Fruit fly (Drosophila melanogaster) whole organism, pupa: Measurements from ENCODE around the gene CASK.

Source experiments
- CG10348 ChIP-seq: fragments of 200-800 bp; sonication (Bioruptor generic); IDR thresholded peaks from 2 replicates; pipeline ENCODE4 v1.3.6; 2022; ENCODE audit warnings: missing biosample characterization, missing genetic modification characterization
- CG12605 ChIP-seq: fragments of 200-800 bp; sonication (Bioruptor generic); IDR thresholded peaks from 2 replicates; pipeline ENCODE4 v1.3.6; 2022; ENCODE audit warnings: missing biosample characterization, missing genetic modification characterization
- CG13204 ChIP-seq: fragments of 200-800 bp; sonication (Bioruptor generic); optimal IDR thresholded peaks from 2 replicates; lab custom pipeline; 2018; ENCODE audit warnings: missing biosample characterization, mild to moderate bottlenecking, missing genetic modification characterization, moderate library complexity
- CG14655 ChIP-seq: fragments of 200-800 bp; sonication (Bioruptor generic); optimal IDR thresholded peaks from 3 replicates; lab custom pipeline; 2017; ENCODE audit warnings: mild to moderate bottlenecking, missing biosample characterization, missing genetic modification reagents, missing genetic modification characterization
- CG15710 ChIP-seq: fragments of 200-800 bp; sonication (Bioruptor generic); optimal IDR thresholded peaks from 2 replicates; lab custom pipeline; 2018; ENCODE audit warnings: missing biosample characterization, mild to moderate bottlenecking, missing genetic modification characterization, moderate library complexity
- CG17806 ChIP-seq: fragments of 200-800 bp; sonication (Bioruptor generic); optimal IDR thresholded peaks from 2 replicates; lab custom pipeline; 2018; ENCODE audit warnings: missing biosample characterization, mild to moderate bottlenecking, missing genetic modification characterization, moderate library complexity
- CG32121 ChIP-seq: fragments of 200-800 bp; sonication (Bioruptor generic); IDR thresholded peaks from 2 replicates; pipeline ENCODE4 v1.3.6; 2022; ENCODE audit warnings: missing biosample characterization, missing genetic modification characterization
- CG34367 ChIP-seq: fragments of 200-800 bp; sonication (Bioruptor generic); optimal IDR thresholded peaks from 2 replicates; lab custom pipeline; 2018; ENCODE audit warnings: missing biosample characterization, mild to moderate bottlenecking, missing genetic modification characterization
- CG4496 ChIP-seq: fragments of 200-800 bp; sonication (Bioruptor generic); IDR thresholded peaks from 3 replicates; pipeline ENCODE4 v1.3.6; 2022; ENCODE audit warnings: missing biosample characterization, missing genetic modification characterization
- CG8159 ChIP-seq: fragments of 200-800 bp; sonication (Bioruptor generic); optimal IDR thresholded peaks from 3 replicates; lab custom pipeline; 2018; ENCODE audit warnings: missing biosample characterization, mild to moderate bottlenecking, missing genetic modification characterization, moderate library complexity
- CG8301 ChIP-seq: fragments of 200-800 bp; sonication (Bioruptor generic); optimal IDR thresholded peaks from 2 replicates; lab custom pipeline; 2018; ENCODE audit warnings: missing biosample characterization, mild to moderate bottlenecking, missing genetic modification characterization
- CG9948 ChIP-seq: fragments of 200-800 bp; sonication (Bioruptor generic); optimal IDR thresholded peaks from 2 replicates; lab custom pipeline; 2018; ENCODE audit warnings: missing biosample characterization, mild to moderate bottlenecking, missing genetic modification characterization, moderate library complexity
- D1 ChIP-seq: fragments of 200-800 bp; sonication (Bioruptor generic); optimal IDR thresholded peaks from 2 replicates; lab custom pipeline; 2018; ENCODE audit warnings: missing biosample characterization, mild to moderate bottlenecking, missing genetic modification characterization, moderate library complexity
- EcR ChIP-seq: fragments of 200-800 bp; sonication (Bioruptor generic); optimal IDR thresholded peaks from 3 replicates; lab custom pipeline; 2019; ENCODE audit warnings: missing biosample characterization, missing genetic modification characterization, mild to moderate bottlenecking, moderate library complexity, missing genetic modification reagents
- Ets98B ChIP-seq: fragments of 200-800 bp; sonication (Bioruptor generic); IDR thresholded peaks from 2 replicates; pipeline ENCODE4 v1.3.6; 2022; ENCODE audit warnings: missing biosample characterization, missing genetic modification characterization
- Pif1A ChIP-seq: fragments of 200-800 bp; sonication (Bioruptor generic); optimal IDR thresholded peaks from 3 replicates; lab custom pipeline; 2016; ENCODE audit warnings: missing biosample characterization, missing genetic modification characterization
- Pif1B ChIP-seq: fragments of 200-800 bp; sonication (Bioruptor generic); optimal IDR thresholded peaks from 3 replicates; lab custom pipeline; 2016; ENCODE audit warnings: missing biosample characterization, missing genetic modification characterization
- Snoo ChIP-seq: fragments of 200-800 bp; sonication (Bioruptor generic); optimal IDR thresholded peaks from 3 replicates; lab custom pipeline; 2017; ENCODE audit warnings: missing biosample characterization, mild to moderate bottlenecking, missing genetic modification characterization, inconsistent platforms
- fd96Ca ChIP-seq: fragments of 200-800 bp; sonication (Bioruptor generic); IDR thresholded peaks from 3 replicates; pipeline ENCODE4 v1.3.6; 2022; ENCODE audit warnings: missing biosample characterization, missing genetic modification characterization
- gl ChIP-seq: fragments of 200-800 bp; sonication (Bioruptor generic); optimal IDR thresholded peaks from 2 replicates; lab custom pipeline; 2018; ENCODE audit warnings: missing biosample characterization, mild to moderate bottlenecking, missing genetic modification characterization
- rn ChIP-seq: fragments of 200-800 bp; sonication (Bioruptor generic); IDR thresholded peaks from 2 replicates; pipeline ENCODE4 v1.3.6; 2022; ENCODE audit warnings: missing biosample characterization, missing genetic modification characterization

The CASK gene

DNA sequence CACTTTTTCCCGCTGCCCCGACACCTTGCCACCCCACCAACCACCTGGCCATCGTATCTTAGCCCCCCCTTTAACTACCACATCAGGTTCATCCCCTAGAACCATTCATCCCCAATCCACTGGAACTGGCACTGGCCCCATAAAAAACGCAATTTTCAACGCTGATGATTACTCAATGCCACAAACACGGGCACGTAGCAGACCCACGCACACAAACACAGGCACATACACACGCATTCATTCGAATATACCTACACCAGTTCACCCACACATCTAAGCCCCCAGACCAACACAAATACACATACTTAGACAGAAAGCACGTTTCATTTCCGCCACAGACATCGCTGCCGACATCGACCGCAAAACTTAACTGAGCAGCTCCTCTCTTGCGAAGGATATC is 28.7 kb downstream of the CASK start:
- TF ChIP-seq gl (no peak), CG8159 (tag; lab: Kevin White, UChicago) (no peak), CG14655 (GFP tag; lab: Kevin White, UChicago) (no peak)
- TF ChIP-seq, all 21 proteins: peak for 0

DNA sequence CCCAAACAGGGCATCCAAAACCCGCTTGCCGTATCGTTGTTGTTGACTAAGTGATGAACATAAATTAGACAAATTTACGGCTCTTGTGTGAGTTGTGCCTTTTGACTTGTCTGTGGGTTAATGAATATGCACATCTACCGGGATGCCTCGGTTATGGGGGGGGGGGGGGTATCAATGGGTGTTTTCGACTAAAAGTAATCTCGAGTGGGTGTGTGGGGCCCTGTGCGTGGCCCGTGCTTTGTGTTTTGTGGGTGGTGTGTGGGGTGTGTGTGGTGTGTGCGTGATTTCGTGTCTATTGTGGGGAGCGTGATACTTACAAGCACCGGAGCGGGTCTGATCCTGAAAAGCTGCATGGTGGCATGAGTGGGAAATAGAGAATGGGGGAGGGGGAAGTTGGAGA is 32.1 kb downstream of the CASK start:
- TF ChIP-seq CG10348 (GFP tag; lab: Robert Waterston, UW): no peak

DNA sequence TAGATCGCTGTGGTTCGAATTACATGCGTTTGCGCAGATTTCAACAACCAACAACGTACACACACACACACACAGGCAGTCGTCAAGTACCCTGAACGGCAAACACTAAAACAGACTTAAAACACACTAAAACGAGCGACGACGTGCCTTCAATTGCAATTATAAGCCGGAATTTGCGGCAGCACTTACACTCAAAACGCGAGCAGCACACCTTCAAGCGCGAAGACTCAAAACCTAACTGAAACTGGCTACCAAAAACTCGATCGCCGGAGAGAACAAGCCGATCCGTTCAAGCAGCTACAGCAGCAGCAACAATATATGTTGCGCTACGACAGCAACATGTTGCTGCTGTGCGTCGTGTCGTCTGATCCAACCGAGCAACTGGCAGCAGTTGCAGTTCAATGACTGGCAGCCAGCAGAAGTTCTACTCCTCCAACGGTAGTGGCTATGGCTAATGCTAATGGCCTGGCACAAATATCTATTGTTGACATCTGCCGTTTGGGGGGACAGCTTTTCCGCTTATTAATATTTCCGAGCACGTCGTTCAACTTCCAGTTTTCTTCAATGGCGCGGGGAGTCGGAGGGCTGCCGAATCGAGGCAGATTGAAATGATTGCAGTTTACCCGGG is 40.1 kb downstream of the CASK start, which contains the start of gene tsl:
Gene tsl (minus strand): TSS at position 242 of the 628 bp plus-strand sequence.
- TF ChIP-seq Snoo (no peak), EcR (GFP tag; lab: Kevin White, UChicago) (peak; percentile 93), CG9948 (no peak), Ets98B (no peak; the same call in 1 of the 2 replicates), rn (GFP tag; lab: Robert Waterston, UW) (no peak), CG13204 (GFP tag; lab: Kevin White, UChicago) (peak; percentile 20), CG4496 (GFP tag; lab: Robert Waterston, UW) (0 out of 3 replicates have a peak, but pooled peaks have one; percentile 16), CG34367 (tag; lab: Kevin White, UChicago) (no peak), Pif1B (no peak), Pif1A (GFP tag; lab: Kevin White, UChicago) (no peak)

DNA sequence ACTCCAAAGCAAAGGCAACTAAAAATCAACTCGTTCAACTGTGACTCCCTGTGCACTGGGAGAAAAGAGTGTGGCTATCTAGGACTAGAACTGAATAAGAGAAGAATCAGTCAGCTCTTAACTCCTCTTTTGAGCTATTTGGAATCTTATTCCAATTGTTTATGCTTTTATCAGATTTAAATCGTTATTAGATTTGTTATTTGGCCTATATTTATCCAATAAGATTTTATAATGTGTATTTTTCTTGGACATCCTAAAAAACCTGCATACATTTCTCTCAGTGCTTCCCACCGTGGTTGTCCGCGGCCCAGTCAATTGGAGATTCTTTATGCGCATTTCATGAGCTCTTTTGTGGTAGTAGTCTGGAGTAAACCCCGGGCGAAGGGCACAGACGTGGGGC is 41.0 kb downstream of the CASK start:
- peak; percentile 93 for TF ChIP-seq Pif1A (GFP tag; lab: Kevin White, UChicago)
- peak; percentile 71 for TF ChIP-seq CG12605 (GFP tag; lab: Robert Waterston, UW)
- TF ChIP-seq Snoo: peak; percentile 92
- peak; percentile 66; the same call in 2 of the 3 replicates for TF ChIP-seq fd96Ca (GFP tag; lab: Robert Waterston, UW)
- peak; percentile 95 for TF ChIP-seq CG17806
- peak; percentile 92 for TF ChIP-seq CG14655 (GFP tag; lab: Kevin White, UChicago)
- peak; percentile 87 for TF ChIP-seq CG8301 (tag; lab: Kevin White, UChicago)
- TF ChIP-seq CG4496 (GFP tag; lab: Robert Waterston, UW): peak; percentile 82
- TF ChIP-seq CG34367 (tag; lab: Kevin White, UChicago): peak; percentile 90
- TF ChIP-seq rn (GFP tag; lab: Robert Waterston, UW): peak; percentile 69
- peak; percentile 88 for TF ChIP-seq Pif1B
- peak; percentile 86 for TF ChIP-seq D1 (tag; lab: Kevin White, UChicago)
- TF ChIP-seq CG9948: peak; percentile 93
- TF ChIP-seq CG32121: peak; percentile 72
- TF ChIP-seq Ets98B: peak; percentile 72
- TF ChIP-seq CG10348 (GFP tag; lab: Robert Waterston, UW): no peak
- TF ChIP-seq EcR (GFP tag; lab: Kevin White, UChicago): peak; percentile 65
- TF ChIP-seq CG15710 (tag; lab: Kevin White, UChicago): peak; percentile 95
- peak; percentile 89 for TF ChIP-seq gl
- TF ChIP-seq CG8159 (tag; lab: Kevin White, UChicago): peak; percentile 95
- peak; percentile 83 for TF ChIP-seq CG13204 (GFP tag; lab: Kevin White, UChicago)

dm6 chr3R:21780086-21780485 is 42.4 kb downstream of the CASK start:
- peak; percentile 76 for TF ChIP-seq EcR (GFP tag; lab: Kevin White, UChicago)
- TF ChIP-seq rn (GFP tag; lab: Robert Waterston, UW): no peak
- TF ChIP-seq Snoo: no peak

- TF ChIP-seq Ets98B (no peak), CG12605 (GFP tag; lab: Robert Waterston, UW) (no peak), CG4496 (GFP tag; lab: Robert Waterston, UW) (no peak), CG8159 (tag; lab: Kevin White, UChicago) (no peak), CG13204 (GFP tag; lab: Kevin White, UChicago) (no peak), Pif1A (GFP tag; lab: Kevin White, UChicago) (no peak), D1 (tag; lab: Kevin White, UChicago) (no peak), CG34367 (tag; lab: Kevin White, UChicago) (no peak)
Observed at dm6 chr3R:21777660-21778059, 44.8 kb downstream of the CASK start, which contains the start of gene Polr1H. TSS of gene Polr1H (minus strand) at chr3R:21777847.

DNA sequence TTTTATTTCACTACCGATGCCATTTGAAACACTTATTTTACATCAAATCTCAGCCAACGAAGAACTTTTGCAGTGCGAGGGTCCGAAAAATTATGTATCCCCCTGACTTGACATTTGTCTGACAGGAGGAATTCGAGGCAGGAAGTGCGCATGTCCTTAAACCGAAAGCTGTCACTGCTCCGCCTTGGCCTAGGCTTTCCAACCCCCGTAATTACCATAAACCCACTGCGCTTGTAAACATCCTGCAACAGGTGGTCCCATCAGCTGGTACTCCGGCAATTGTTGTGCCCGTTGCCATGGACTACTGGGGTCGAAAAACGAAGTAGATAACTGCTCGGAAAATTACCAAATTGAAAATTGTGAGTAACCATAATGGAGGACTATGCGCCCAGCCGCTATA is 46.7 kb downstream of the CASK start, which contains the start of the genes GABA-B-R2 and CG6800:
Gene GABA-B-R2 (minus strand): TSS at position 75 of the 400 bp plus-strand sequence.
Gene CG6800 (plus strand): TSS at position 373 of the 400 bp plus-strand sequence.
- TF ChIP-seq CG4496 (GFP tag; lab: Robert Waterston, UW): no peak
- TF ChIP-seq CG12605 (GFP tag; lab: Robert Waterston, UW): peak; percentile 84
